Worm (Caenorhabditis elegans) whole organism, young adult: ENCODE results near the gene chil-18.

Source experiments
- F49E8.2 ChIP-seq: sonication (generic microtip); optimal IDR thresholded peaks from 3 replicates; lab custom pipeline; 2017; ENCODE audit warnings: missing genetic modification characterization, mild to moderate bottlenecking, missing compliant biosample characterization, antibody characterized with exemption, moderate library complexity; ENCODE audit not compliant: insufficient read depth
- F52B5.7 ChIP-seq: sonication (generic microtip); optimal IDR thresholded peaks from 2 replicates; lab custom pipeline; 2016; ENCODE audit warnings: mild to moderate bottlenecking, missing genetic modification characterization, missing compliant biosample characterization
- F57C9.4 ChIP-seq: sonication (generic microtip); optimal IDR thresholded peaks from 2 replicates; lab custom pipeline; 2017; ENCODE audit warnings: mild to moderate bottlenecking, missing genetic modification characterization, missing compliant biosample characterization
- K11D2.4 ChIP-seq: fragments of 200-800 bp; sonication (Bioruptor generic); IDR thresholded peaks from 2 replicates; pipeline ENCODE4 v1.3.6; 2022; ENCODE audit warnings: missing genetic modification reagents, missing genetic modification characterization, missing compliant biosample characterization
- T07F8.4 ChIP-seq: sonication (generic microtip); optimal IDR thresholded peaks from 2 replicates; lab custom pipeline; 2016; ENCODE audit warnings: mild to moderate bottlenecking, missing genetic modification characterization, moderate library complexity, missing compliant biosample characterization
- Y67H2A.10 ChIP-seq: fragments of 200-800 bp; sonication (Bioruptor generic); conservative IDR thresholded peaks from 2 replicates; pipeline ENCODE4 v1.3.6; 2022; ENCODE audit warnings: missing genetic modification reagents, missing genetic modification characterization, missing compliant biosample characterization
- atf-7 ChIP-seq: sonication (generic microtip); optimal IDR thresholded peaks from 2 replicates; lab custom pipeline; 2017; ENCODE audit warnings: mild to moderate bottlenecking, missing genetic modification characterization, missing compliant biosample characterization
- athp-1 ChIP-seq: sonication (generic microtip); optimal IDR thresholded peaks from 2 replicates; lab custom pipeline; 2017; ENCODE audit warnings: mild to moderate bottlenecking, missing genetic modification characterization, missing compliant biosample characterization
- bed-2 ChIP-seq: fragments of 200-800 bp; sonication (Bioruptor generic); IDR thresholded peaks from 2 replicates; pipeline ENCODE4 v1.3.6; 2022; ENCODE audit warnings: missing genetic modification reagents, missing genetic modification characterization, missing compliant biosample characterization
- cebp-1 ChIP-seq, 2 experiments: fragments of 200-800 bp in 1 of 2; sonication (Bioruptor generic) in 1 of 2; sonication (generic microtip) in 1 of 2; IDR thresholded peaks in 1 of 2; optimal IDR thresholded peaks in 1 of 2; 2 replicates each; pipeline versions ENCODE4 v1.3.6 to Lab custom; 2017 to 2022; ENCODE audit warnings: missing compliant biosample characterization in 2 of 2, missing genetic modification characterization in 2 of 2, mild to moderate bottlenecking in 1 of 2, missing genetic modification reagents in 1 of 2, moderate library complexity in 1 of 2
- ceh-27 ChIP-seq: fragments of 200-800 bp; sonication (Bioruptor generic); optimal IDR thresholded peaks from 2 replicates; lab custom pipeline; 2018; ENCODE audit warnings: mild to moderate bottlenecking, missing genetic modification characterization, moderate library complexity, missing compliant biosample characterization
- ceh-91 ChIP-seq: fragments of 200-800 bp; sonication (Bioruptor generic); IDR thresholded peaks from 2 replicates; pipeline ENCODE4 v1.3.6; 2022; ENCODE audit warnings: missing genetic modification reagents, missing genetic modification characterization, missing compliant biosample characterization
- dox-1 ChIP-seq: fragments of 200-800 bp; sonication (Bioruptor generic); IDR thresholded peaks from 2 replicates; pipeline ENCODE4 v1.3.6; 2022; ENCODE audit warnings: missing genetic modification reagents, missing genetic modification characterization, missing compliant biosample characterization
- hlh-26 ChIP-seq: fragments of 200-800 bp; sonication (Bioruptor generic); conservative IDR thresholded peaks from 2 replicates; pipeline ENCODE4 v1.3.6; 2022; ENCODE audit warnings: missing genetic modification reagents, missing genetic modification characterization, missing compliant biosample characterization
- hmg-1.2 ChIP-seq: fragments of 200-800 bp; sonication (Bioruptor generic); IDR thresholded peaks from 2 replicates; pipeline ENCODE4 v1.3.6; 2022; ENCODE audit warnings: missing genetic modification reagents, missing genetic modification characterization, missing compliant biosample characterization
- hsf-1 ChIP-seq: fragments of 200-800 bp; sonication (Bioruptor generic); IDR thresholded peaks from 2 replicates; pipeline ENCODE4 v1.3.6; 2022; ENCODE audit warnings: missing genetic modification reagents, missing genetic modification characterization, missing compliant biosample characterization
- let-607 ChIP-seq, 2 experiments: fragments of 200-800 bp in 1 of 2; sonication (Bioruptor generic) in 1 of 2; sonication (generic microtip) in 1 of 2; optimal IDR thresholded peaks; 2 replicates each; lab custom pipeline; 2016 to 2018; ENCODE audit warnings: mild to moderate bottlenecking in 2 of 2, missing compliant biosample characterization in 2 of 2, missing genetic modification characterization in 2 of 2, moderate library complexity in 2 of 2, missing genotype in 1 of 2
- lin-26 ChIP-seq: fragments of 200-800 bp; sonication (Bioruptor generic); IDR thresholded peaks from 2 replicates; pipeline ENCODE4 v1.3.6; 2022; ENCODE audit warnings: missing genetic modification reagents, missing genetic modification characterization, missing compliant biosample characterization
- lin-40 ChIP-seq: sonication (generic microtip); optimal IDR thresholded peaks from 2 replicates; lab custom pipeline; 2016; ENCODE audit warnings: missing genetic modification characterization, mild to moderate bottlenecking, missing compliant biosample characterization, missing genotype, missing genetic modification reagents
- madf-6 ChIP-seq: fragments of 200-800 bp; sonication (Bioruptor generic); IDR thresholded peaks from 2 replicates; pipeline ENCODE4 v1.3.6; 2022; ENCODE audit warnings: missing genetic modification reagents, missing genetic modification characterization, missing compliant biosample characterization
- nhr-120 ChIP-seq: fragments of 200-800 bp; sonication (Bioruptor generic); IDR thresholded peaks from 2 replicates; pipeline ENCODE4 v1.3.6; 2022; ENCODE audit warnings: missing genetic modification characterization, missing compliant biosample characterization
- nhr-80 ChIP-seq: sonication (generic microtip); optimal IDR thresholded peaks from 2 replicates; lab custom pipeline; 2016; ENCODE audit warnings: missing genetic modification characterization, missing compliant biosample characterization
- pbrm-1 ChIP-seq: fragments of 200-800 bp; sonication (Bioruptor generic); IDR thresholded peaks from 2 replicates; pipeline ENCODE4 v1.3.6; 2022; ENCODE audit warnings: missing genetic modification reagents, missing genetic modification characterization, missing compliant biosample characterization
- pha-4 ChIP-seq: fragments of 150-350 bp; sonication (generic microtip); optimal IDR thresholded peaks from 2 replicates; lab custom pipeline; 2014; ENCODE audit warnings: missing biosample characterization, missing genetic modification reagents, missing genetic modification characterization
- rpc-1 ChIP-seq, 2 experiments: fragments of 150-350 bp in 1 of 2; sonication (generic microtip) in 1 of 2; optimal IDR thresholded peaks; 2 replicates each; lab custom pipeline; 2014 to 2018; ENCODE audit warnings: missing biosample characterization in 1 of 2, missing genetic modification characterization in 1 of 2, missing genetic modification reagents in 1 of 2, missing genotype in 1 of 2
- somi-1 ChIP-seq: fragments of 200-800 bp; sonication (Bioruptor generic); optimal IDR thresholded peaks from 2 replicates; lab custom pipeline; 2018; ENCODE audit warnings: mild to moderate bottlenecking, missing genetic modification characterization, missing compliant biosample characterization
- tbp1 ChIP-seq: fragments of 200-800 bp; sonication (Bioruptor generic); optimal IDR thresholded peaks from 2 replicates; lab custom pipeline; 2018; ENCODE audit warnings: mild to moderate bottlenecking, missing genetic modification characterization, missing compliant biosample characterization
- unc-62 ChIP-seq: fragments of 150-350 bp; optimal IDR thresholded peaks from 2 replicates; lab custom pipeline; 2014; ENCODE audit warnings: missing biosample characterization, missing genetic modification reagents, missing genetic modification characterization

Gene chil-18

DNA sequence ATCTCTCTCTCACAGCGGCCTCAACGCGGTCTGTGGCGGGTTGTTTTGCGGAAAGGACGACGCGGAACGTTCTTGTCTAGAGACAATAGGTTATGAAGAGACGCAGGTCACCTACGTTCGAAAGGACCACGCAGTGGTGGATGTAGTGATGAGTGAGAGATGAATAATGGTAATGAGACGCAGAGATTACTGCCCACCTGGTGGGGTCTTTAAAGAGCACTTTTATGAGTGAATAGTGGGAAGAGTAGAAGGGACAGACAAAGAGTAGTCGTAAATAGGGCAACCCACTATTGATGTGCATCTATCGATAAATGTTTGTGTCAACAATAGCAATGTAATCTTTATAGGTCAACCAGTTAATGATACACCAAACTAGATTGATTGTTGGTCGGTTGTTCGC is 43.0 kb downstream of the chil-18 start:
- peak; percentile 89 for TF ChIP-seq hmg-1.2
- TF ChIP-seq lin-26 (GFP tag; lab: Robert Waterston, UW): 0 out of 2 replicates have a peak, but pooled peaks have one; percentile 39
- TF ChIP-seq athp-1 (tag; lab: Kevin White, UChicago): no peak
- no peak for TF ChIP-seq Y67H2A.10 (GFP tag; lab: Robert Waterston, UW)
- 0 out of 2 replicates have a peak, but pooled peaks have one; percentile 6 for TF ChIP-seq bed-2 (GFP tag; lab: Robert Waterston, UW)

DNA sequence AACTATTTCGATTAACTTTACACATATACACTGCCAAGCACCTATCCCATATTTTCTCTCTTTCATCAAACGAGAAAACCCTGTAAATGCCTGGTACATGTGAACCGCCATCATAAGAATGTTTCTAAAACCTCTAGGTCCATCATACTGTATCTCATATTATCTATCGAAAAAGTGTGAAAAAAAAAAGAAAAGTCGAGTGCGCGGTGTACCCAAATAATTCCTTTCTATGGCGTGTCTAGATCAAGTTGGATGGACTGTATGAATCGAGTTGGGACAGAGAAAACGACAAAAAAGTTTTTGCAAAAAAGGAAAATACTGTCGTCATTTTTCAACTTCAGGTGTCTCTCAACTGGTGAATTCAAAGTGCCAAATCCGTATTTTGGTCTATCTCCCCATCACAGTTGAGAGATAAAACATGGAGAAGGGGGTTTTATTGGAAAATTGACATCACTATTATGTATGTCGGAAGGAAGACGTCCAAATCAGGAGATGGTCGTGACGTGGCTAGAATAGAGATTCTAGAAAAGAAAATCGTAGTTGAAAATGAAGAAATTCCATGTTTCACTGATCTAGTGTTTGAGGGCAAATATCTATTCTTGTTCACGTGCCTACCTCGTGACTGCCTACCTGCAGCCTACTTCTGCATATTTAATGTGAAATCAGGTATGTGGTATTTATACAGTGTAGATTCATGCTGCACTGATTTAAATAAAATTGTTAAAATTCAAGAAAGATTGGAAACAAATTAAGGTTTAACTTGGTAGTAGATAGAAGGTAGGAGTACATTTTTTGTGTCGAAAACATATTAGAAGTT is 45.4 kb downstream of the chil-18 start:
- TF ChIP-seq somi-1 (GFP tag; lab: Kevin White, UChicago) (peak; percentile 43), K11D2.4 (GFP tag; lab: Robert Waterston, UW) (0 out of 2 replicates have a peak, but pooled peaks have one; percentile 33), F57C9.4 (tag; lab: Kevin White, UChicago) (no peak), lin-40 (tag; lab: Kevin White, UChicago) (peak; percentile 47), nhr-80 (tag; lab: Kevin White, UChicago) (no peak)

DNA sequence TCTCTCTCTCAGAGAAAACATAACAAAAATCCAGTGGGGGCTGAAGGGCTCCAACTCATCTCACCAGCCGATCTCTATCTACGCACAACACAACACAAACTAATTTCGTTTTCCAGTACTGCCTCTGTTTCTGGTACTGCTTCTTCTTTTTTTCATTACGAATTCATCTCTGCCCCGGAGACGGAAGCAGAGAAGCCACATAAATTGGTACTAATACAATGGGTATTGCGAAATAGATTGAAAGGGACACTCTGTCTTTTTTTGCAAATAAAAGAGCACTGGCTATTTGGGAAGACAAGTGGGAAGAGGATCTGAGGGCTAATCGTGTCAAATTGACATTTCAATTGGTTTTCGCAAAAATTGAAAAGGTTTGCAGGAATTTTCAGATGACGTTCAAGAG is 49.2 kb downstream of the chil-18 start:
- TF ChIP-seq let-607 (tag; optimal IDR thresholded peaks at IDR 0.05; lab: Kevin White, UChicago): no peak
- TF ChIP-seq ceh-27 (GFP tag; lab: Kevin White, UChicago): no peak
- TF ChIP-seq rpc-1 (optimal IDR thresholded peaks at IDR 0.05; lab: Kevin White, UChicago): no peak
- no peak for TF ChIP-seq rpc-1 (tag; optimal IDR thresholded peaks at IDR 0.05; lab: Kevin White, UChicago)
- no peak for TF ChIP-seq athp-1 (tag; lab: Kevin White, UChicago)
- peak; percentile 18 for TF ChIP-seq somi-1 (GFP tag; lab: Kevin White, UChicago)
- TF ChIP-seq hmg-1.2: no peak
- TF ChIP-seq pha-4 (tag; lab: Kevin White, UChicago): no peak
- no peak for TF ChIP-seq ceh-91 (GFP tag; lab: Robert Waterston, UW)
- TF ChIP-seq pbrm-1: no peak
- TF ChIP-seq hsf-1 (GFP tag; lab: Robert Waterston, UW): no peak
- no peak for TF ChIP-seq madf-6 (GFP tag; lab: Robert Waterston, UW)
- no peak for TF ChIP-seq T07F8.4 (tag; lab: Kevin White, UChicago)
- 0 out of 2 replicates have a peak, but pooled peaks have one; percentile 26 for TF ChIP-seq dox-1 (GFP tag; lab: Robert Waterston, UW)
- TF ChIP-seq F52B5.7: no peak
- TF ChIP-seq cebp-1 (GFP tag; IDR thresholded peaks at IDR 0.05; lab: Robert Waterston, UW): peak; percentile 69; the same call in 1 of the 2 replicates
- TF ChIP-seq cebp-1 (tag; optimal IDR thresholded peaks at IDR 0.05; lab: Kevin White, UChicago): peak; percentile 95
- no peak for TF ChIP-seq F49E8.2 (tag; lab: Kevin White, UChicago)

DNA sequence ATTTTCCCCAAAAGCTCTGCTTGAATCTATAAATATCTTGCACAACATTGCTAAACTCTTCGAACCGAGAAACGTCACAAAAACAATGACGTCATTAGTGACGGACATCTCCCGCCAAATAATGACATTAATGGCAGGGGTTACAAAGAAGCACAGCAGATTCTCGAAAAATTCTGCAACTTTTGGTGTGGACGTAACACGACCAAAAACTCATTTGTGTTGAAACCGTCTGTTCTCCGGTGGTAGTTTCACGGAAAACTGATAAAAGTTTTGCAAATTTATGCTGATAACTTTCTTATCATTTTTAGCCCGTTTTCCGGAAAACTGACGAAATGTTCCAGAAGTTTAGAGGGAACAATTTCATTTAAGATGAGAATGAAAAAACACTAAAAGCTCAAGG is 50.5 kb downstream of the chil-18 start:
- TF ChIP-seq tbp1 (GFP tag; lab: Kevin White, UChicago) (peak; percentile 1), nhr-80 (tag; lab: Kevin White, UChicago) (peak; percentile 63), unc-62 (GFP tag; lab: Kevin White, UChicago) (no peak), nhr-120 (no peak), cebp-1 (GFP tag; IDR thresholded peaks at IDR 0.05; lab: Robert Waterston, UW) (no peak), cebp-1 (tag; optimal IDR thresholded peaks at IDR 0.05; lab: Kevin White, UChicago) (peak; percentile 11), hlh-26 (GFP tag; lab: Robert Waterston, UW) (no peak), atf-7 (tag; lab: Kevin White, UChicago) (peak; percentile 90)
